Worm (Caenorhabditis elegans) whole organism, L4/young adult: ENCODE results near the gene frm-8.

Experiments
- W03F9.2 ChIP-seq: fragments of 150-350 bp; optimal IDR thresholded peaks from 2 replicates; lab custom pipeline; 2014; ENCODE audit warnings: missing biosample characterization, missing genetic modification characterization
- him-1 ChIP-seq: sonication (generic microtip); optimal IDR thresholded peaks from 2 replicates; lab custom pipeline; 2016; ENCODE audit warnings: missing genotype, missing genetic modification reagents, missing genetic modification characterization, missing compliant biosample characterization

ce11 chrIII:3188564-3188963 lies 30.4 kb downstream of the frm-8 start:
- no peak for TF ChIP-seq W03F9.2 (tag; lab: Kevin White, UChicago)
- no peak for TF ChIP-seq him-1 (tag; lab: Kevin White, UChicago)
